Fruit fly (Drosophila melanogaster) whole organism, embryonic: ENCODE data around the gene CG7675.

Experiments used
- BtbVII ChIP-seq: fragments of 200-800 bp; sonication (Bioruptor generic); optimal IDR thresholded peaks from 3 replicates; lab custom pipeline; 2017; ENCODE audit warnings: missing biosample characterization, mild to moderate bottlenecking, missing genetic modification characterization
- CG10979 ChIP-seq: fragments of 200-800 bp; sonication (Bioruptor generic); optimal IDR thresholded peaks from 2 replicates; lab custom pipeline; 2018; ENCODE audit warnings: missing biosample characterization, mild to moderate bottlenecking, missing genetic modification characterization, moderate library complexity
- CG11456 ChIP-seq: fragments of 200-800 bp; sonication (Bioruptor generic); IDR thresholded peaks from 3 replicates; pipeline ENCODE4 v1.3.6; 2022; ENCODE audit warnings: missing biosample characterization, missing genetic modification characterization
- CG12391 ChIP-seq: fragments of 200-800 bp; sonication (Bioruptor generic); optimal IDR thresholded peaks from 3 replicates; lab custom pipeline; 2018; ENCODE audit warnings: missing biosample characterization, mild to moderate bottlenecking, missing genetic modification characterization, moderate library complexity
- CG12744 ChIP-seq: fragments of 200-800 bp; sonication (Bioruptor generic); optimal IDR thresholded peaks from 2 replicates; lab custom pipeline; 2016; ENCODE audit warnings: missing biosample characterization, missing genetic modification characterization
- CG13296 ChIP-seq: fragments of 200-800 bp; sonication (Bioruptor generic); optimal IDR thresholded peaks from 3 replicates; lab custom pipeline; 2018; ENCODE audit warnings: missing biosample characterization, mild to moderate bottlenecking, missing genetic modification characterization
- CG13624 ChIP-seq: fragments of 200-800 bp; sonication (Bioruptor generic); optimal IDR thresholded peaks from 2 replicates; lab custom pipeline; 2016; ENCODE audit warnings: missing biosample characterization, missing genetic modification characterization
- CG15011 ChIP-seq: fragments of 200-800 bp; sonication (Bioruptor generic); optimal IDR thresholded peaks from 3 replicates; lab custom pipeline; 2018; ENCODE audit warnings: missing biosample characterization, mild to moderate bottlenecking, missing genetic modification characterization
- CG17385 ChIP-seq: fragments of 200-800 bp; sonication (Bioruptor generic); optimal IDR thresholded peaks from 3 replicates; lab custom pipeline; 2018; ENCODE audit warnings: missing biosample characterization, mild to moderate bottlenecking, missing genetic modification characterization
- CG17829 ChIP-seq: fragments of 200-800 bp; optimal IDR thresholded peaks from 2 replicates; lab custom pipeline; 2019; ENCODE audit warnings: missing biosample characterization, mild to moderate bottlenecking, missing genetic modification characterization, moderate library complexity
- CG18262 ChIP-seq: fragments of 200-800 bp; optimal IDR thresholded peaks from 3 replicates; lab custom pipeline; 2019; ENCODE audit warnings: missing biosample characterization, mild to moderate bottlenecking, missing genetic modification characterization, moderate library complexity
- CG2199 ChIP-seq: fragments of 200-800 bp; sonication (Bioruptor generic); IDR thresholded peaks from 3 replicates; pipeline ENCODE4 v1.3.6; 2022; ENCODE audit warnings: missing biosample characterization, missing genetic modification characterization
- CG30403 ChIP-seq: fragments of 200-800 bp; sonication (Bioruptor generic); optimal IDR thresholded peaks from 3 replicates; lab custom pipeline; 2016; ENCODE audit warnings: missing biosample characterization, missing genetic modification characterization
- CG31224 ChIP-seq: fragments of 200-800 bp; sonication (Bioruptor generic); IDR thresholded peaks from 2 replicates; pipeline ENCODE4 v1.3.6; 2022; ENCODE audit warnings: missing biosample characterization, missing genetic modification characterization
- CG31388 ChIP-seq: fragments of 200-800 bp; sonication (Bioruptor generic); optimal IDR thresholded peaks from 2 replicates; lab custom pipeline; 2016; ENCODE audit warnings: missing biosample characterization, missing genetic modification characterization
- CG34422 ChIP-seq: fragments of 200-800 bp; sonication (Bioruptor generic); IDR thresholded peaks from 3 replicates; pipeline ENCODE4 v1.3.6; 2022; ENCODE audit warnings: missing biosample characterization, missing genetic modification characterization
- CG3838 ChIP-seq: fragments of 200-800 bp; sonication (Bioruptor generic); optimal IDR thresholded peaks from 3 replicates; lab custom pipeline; 2016; ENCODE audit warnings: missing biosample characterization, missing genetic modification characterization
- CG4424 ChIP-seq: fragments of 200-800 bp; sonication (Bioruptor generic); optimal IDR thresholded peaks from 3 replicates; lab custom pipeline; 2016; ENCODE audit warnings: missing biosample characterization, missing genetic modification characterization
- CG6272 ChIP-seq: fragments of 200-800 bp; sonication (Bioruptor generic); IDR thresholded peaks from 2 replicates; pipeline ENCODE4 v1.3.6; 2022; ENCODE audit warnings: missing biosample characterization, missing genetic modification characterization
- CG6765 ChIP-seq: fragments of 200-800 bp; sonication (Bioruptor generic); optimal IDR thresholded peaks from 3 replicates; lab custom pipeline; 2017; ENCODE audit warnings: missing biosample characterization, mild to moderate bottlenecking, missing genetic modification characterization
- CG7372 ChIP-seq: fragments of 200-800 bp; sonication (Bioruptor generic); IDR thresholded peaks from 2 replicates; pipeline ENCODE4 v1.3.6; 2022; ENCODE audit warnings: missing biosample characterization, missing genetic modification characterization
- CHES-1-like ChIP-seq: fragments of 200-800 bp; sonication (Bioruptor generic); optimal IDR thresholded peaks from 2 replicates; lab custom pipeline; 2016; ENCODE audit warnings: missing biosample characterization, missing genetic modification characterization
- Camta ChIP-seq: fragments of 200-800 bp; sonication (Bioruptor generic); optimal IDR thresholded peaks from 2 replicates; lab custom pipeline; 2016; ENCODE audit warnings: missing biosample characterization, missing genetic modification characterization
- Dbx ChIP-seq: fragments of 200-800 bp; sonication (Bioruptor generic); IDR thresholded peaks from 3 replicates; pipeline ENCODE4 v1.3.6; 2022; ENCODE audit warnings: missing biosample characterization, missing genetic modification characterization
- E2f1 ChIP-seq: fragments of 200-800 bp; sonication (Bioruptor generic); IDR thresholded peaks from 2 replicates; pipeline ENCODE4 v1.3.6; 2022; ENCODE audit warnings: missing biosample characterization, missing genetic modification characterization
- Gug ChIP-seq: fragments of 200-800 bp; sonication (Bioruptor generic); IDR thresholded peaks from 4 replicates; pipeline ENCODE4 v1.3.6; 2022; ENCODE audit warnings: missing biosample characterization, missing genetic modification characterization
- HHEX ChIP-seq: fragments of 200-800 bp; sonication (Bioruptor generic); optimal IDR thresholded peaks from 3 replicates; lab custom pipeline; 2017; ENCODE audit warnings: missing biosample characterization, mild to moderate bottlenecking, missing genetic modification characterization, missing genetic modification reagents
- Hey ChIP-seq: fragments of 200-800 bp; sonication (Bioruptor generic); optimal IDR thresholded peaks from 3 replicates; lab custom pipeline; 2018; ENCODE audit warnings: missing biosample characterization, mild to moderate bottlenecking, missing genetic modification characterization
- Hr39 ChIP-seq: fragments of >200 bp; optimal IDR thresholded peaks from 2 replicates; lab custom pipeline; 2017
- Hsf ChIP-seq: fragments of 200-800 bp; sonication (Bioruptor generic); optimal IDR thresholded peaks from 3 replicates; lab custom pipeline; 2016; ENCODE audit warnings: missing biosample characterization, missing genetic modification characterization
- Myb ChIP-seq: fragments of 200-800 bp; sonication (Bioruptor generic); optimal IDR thresholded peaks from 2 replicates; lab custom pipeline; 2016; ENCODE audit warnings: missing biosample characterization, missing genetic modification characterization
- Oaz ChIP-seq: fragments of 200-800 bp; sonication (Bioruptor generic); IDR thresholded peaks from 2 replicates; pipeline ENCODE4 v1.3.6; 2022; ENCODE audit warnings: missing biosample characterization, missing genetic modification characterization
- Ptx1 ChIP-seq: fragments of 200-800 bp; sonication (Bioruptor generic); IDR thresholded peaks from 2 replicates; pipeline ENCODE4 v1.3.6; 2022; ENCODE audit warnings: missing biosample characterization, missing genetic modification characterization
- Sin3A ChIP-seq: fragments of >200 bp; optimal IDR thresholded peaks from 2 replicates; lab custom pipeline; 2018
- amos ChIP-seq: fragments of 200-800 bp; sonication (Bioruptor generic); IDR thresholded peaks from 2 replicates; pipeline ENCODE4 v1.3.6; 2022; ENCODE audit warnings: missing biosample characterization, missing genetic modification characterization; ENCODE audit not compliant: partially characterized antibody
- ara ChIP-seq: fragments of 200-800 bp; sonication (Bioruptor generic); IDR thresholded peaks from 2 replicates; pipeline ENCODE4 v1.3.6; 2022; ENCODE audit warnings: missing biosample characterization, missing genetic modification characterization
- ato ChIP-seq: fragments of 200-800 bp; sonication (Bioruptor generic); IDR thresholded peaks from 2 replicates; pipeline ENCODE4 v1.3.6; 2022; ENCODE audit warnings: missing biosample characterization, missing genetic modification characterization; ENCODE audit not compliant: partially characterized antibody
- bbx ChIP-seq: fragments of 200-800 bp; sonication (Bioruptor generic); IDR thresholded peaks from 2 replicates; pipeline ENCODE4 v1.3.6; 2022; ENCODE audit warnings: missing biosample characterization, missing genetic modification characterization; ENCODE audit not compliant: partially characterized antibody
- bcd ChIP-seq: fragments of 200-800 bp; sonication (Bioruptor generic); optimal IDR thresholded peaks from 2 replicates; lab custom pipeline; 2017; ENCODE audit warnings: missing biosample characterization, mild to moderate bottlenecking, missing genetic modification characterization
- chm ChIP-seq: fragments of 200-800 bp; sonication (Bioruptor generic); IDR thresholded peaks from 2 replicates; pipeline ENCODE4 v1.3.6; 2022; ENCODE audit warnings: missing biosample characterization, missing genetic modification characterization
- crol ChIP-seq: fragments of 200-800 bp; sonication (Bioruptor generic); IDR thresholded peaks from 2 replicates; pipeline ENCODE4 v1.3.6; 2022; ENCODE audit warnings: missing biosample characterization, missing genetic modification characterization
- jing ChIP-seq: fragments of 200-800 bp; sonication (Bioruptor generic); optimal IDR thresholded peaks from 2 replicates; lab custom pipeline; 2018; ENCODE audit warnings: missing biosample characterization, mild to moderate bottlenecking, missing genetic modification characterization
- ken ChIP-seq: fragments of 200-800 bp; sonication (Bioruptor generic); IDR thresholded peaks from 3 replicates; pipeline ENCODE4 v1.3.6; 2022; ENCODE audit warnings: missing biosample characterization, missing genetic modification characterization
- nom ChIP-seq: fragments of 200-800 bp; sonication (Bioruptor generic); optimal IDR thresholded peaks from 2 replicates; lab custom pipeline; 2017; ENCODE audit warnings: missing biosample characterization, missing genetic modification characterization, mild to moderate bottlenecking, moderate library complexity, missing genetic modification reagents
- pho ChIP-seq: fragments of 200-800 bp; sonication (Bioruptor generic); optimal IDR thresholded peaks from 2 replicates; lab custom pipeline; 2016; ENCODE audit warnings: missing biosample characterization, missing genetic modification characterization
- pita ChIP-seq: fragments of 200-800 bp; sonication (Bioruptor generic); optimal IDR thresholded peaks from 2 replicates; lab custom pipeline; 2017; ENCODE audit warnings: missing biosample characterization, mild to moderate bottlenecking, missing genetic modification characterization
- pnt ChIP-seq: fragments of 200-800 bp; sonication (Bioruptor generic); optimal IDR thresholded peaks from 3 replicates; lab custom pipeline; 2016; ENCODE audit warnings: missing biosample characterization, missing genetic modification characterization
- slbo ChIP-seq: fragments of 200-800 bp; sonication (Bioruptor generic); IDR thresholded peaks from 2 replicates; pipeline ENCODE4 v1.3.6; 2022; ENCODE audit warnings: missing biosample characterization, missing genetic modification characterization
- sqz ChIP-seq: fragments of 200-800 bp; sonication (Bioruptor generic); optimal IDR thresholded peaks from 3 replicates; lab custom pipeline; 2018; ENCODE audit warnings: missing biosample characterization, mild to moderate bottlenecking, missing genetic modification characterization
- trem ChIP-seq: fragments of 200-800 bp; optimal IDR thresholded peaks from 3 replicates; lab custom pipeline; 2019; ENCODE audit warnings: missing biosample characterization, mild to moderate bottlenecking, missing genetic modification characterization, moderate library complexity
- wek ChIP-seq: fragments of 200-800 bp; sonication (Bioruptor generic); optimal IDR thresholded peaks from 3 replicates; lab custom pipeline; 2018; ENCODE audit warnings: missing biosample characterization, mild to moderate bottlenecking, missing genetic modification characterization, moderate library complexity
- yki ChIP-seq: fragments of >200 bp; optimal IDR thresholded peaks from 3 replicates; lab custom pipeline; 2018
- zfh2 ChIP-seq: fragments of 200-800 bp; sonication (Bioruptor generic); optimal IDR thresholded peaks from 2 replicates; lab custom pipeline; 2016; ENCODE audit warnings: missing biosample characterization, missing genetic modification characterization

CG7675 gene

DNA sequence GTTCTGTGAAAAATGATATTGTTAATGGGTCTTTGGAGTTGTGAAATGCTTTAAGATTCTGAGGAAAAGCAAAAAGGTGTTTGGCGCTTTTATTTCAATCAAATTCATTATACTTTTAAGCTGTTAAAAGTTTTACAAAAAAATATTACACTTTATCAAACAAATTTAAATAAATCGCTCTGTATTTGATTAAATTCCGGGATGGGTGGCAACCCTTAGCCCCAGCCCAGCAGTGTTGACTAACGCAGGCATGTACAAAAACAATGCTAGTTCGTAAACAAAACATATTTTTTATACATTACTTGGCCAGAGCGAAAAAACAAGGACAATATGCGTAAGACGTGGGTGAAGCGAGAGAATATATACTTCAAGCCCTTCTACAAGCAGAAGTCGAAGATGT lies 23.7 kb upstream of the CG7675 start, which contains the start of gene CG7685 (continued):
- TF ChIP-seq Sin3A (lab: Kevin White, UChicago) (no peak), trem (peak; percentile 63), Oaz (GFP tag; lab: Robert Waterston, UW) (no peak), CG12744 (peak; percentile 60), CG6272 (GFP tag; lab: Robert Waterston, UW) (no peak), CG10979 (peak; percentile 52), ken (GFP tag; lab: Robert Waterston, UW) (peak; percentile 48; the same call in 1 of the 3 replicates), CG13296 (peak; percentile 77), CG11456 (GFP tag; lab: Robert Waterston, UW) (peak; percentile 72; the same call in 2 of the 3 replicates), CG3838 (GFP tag; lab: Kevin White, UChicago) (peak; percentile 18), crol (no peak), amos (GFP tag; lab: Robert Waterston, UW) (no peak), CG13624 (GFP tag; lab: Kevin White, UChicago) (peak; percentile 59), Camta (GFP tag; lab: Kevin White, UChicago) (peak; percentile 48), CG31224 (GFP tag; lab: Robert Waterston, UW) (no peak), CG34422 (GFP tag; lab: Robert Waterston, UW) (peak; percentile 71), CG7372 (GFP tag; lab: Robert Waterston, UW) (no peak), sqz (GFP tag; lab: Kevin White, UChicago) (peak; percentile 73), ato (GFP tag; lab: Robert Waterston, UW) (no peak), pita (GFP tag; lab: Kevin White, UChicago) (no peak), CG18262 (tag; lab: Kevin White, UChicago) (peak; percentile 48), CG2199 (GFP tag; lab: Robert Waterston, UW) (0 out of 3 replicates have a peak, but pooled peaks have one; percentile 32), E2f1 (GFP tag; lab: Robert Waterston, UW) (0 out of 2 replicates have a peak, but pooled peaks have one; percentile 14), wek (GFP tag; lab: Kevin White, UChicago) (no peak), pnt (GFP tag; lab: Kevin White, UChicago) (peak; percentile 20), Dbx (peak; percentile 60; the same call in 1 of the 3 replicates), Hey (tag; lab: Kevin White, UChicago) (peak; percentile 5), jing (GFP tag; lab: Kevin White, UChicago) (no peak), CG30403 (GFP tag; lab: Kevin White, UChicago) (peak; percentile 69), CG4424 (peak; percentile 55), bcd (GFP tag; lab: Kevin White, UChicago) (peak; percentile 36), slbo (GFP tag; lab: Robert Waterston, UW) (peak; percentile 78), bbx (GFP tag; lab: Robert Waterston, UW) (no peak), chm (GFP tag; lab: Robert Waterston, UW) (peak; percentile 77; the same call in 1 of the 2 replicates), CG15011 (GFP tag; lab: Kevin White, UChicago) (no peak), Hr39 (no peak), pho (GFP tag; lab: Kevin White, UChicago) (peak; percentile 68), ara (GFP tag; lab: Robert Waterston, UW) (peak; percentile 51; the same call in 1 of the 2 replicates), CG6765 (GFP tag; lab: Kevin White, UChicago) (peak; percentile 20), CHES-1-like (GFP tag; lab: Kevin White, UChicago) (peak; percentile 81), Hsf (GFP tag; lab: Kevin White, UChicago) (peak; percentile 56), nom (GFP tag; lab: Kevin White, UChicago) (peak; percentile 69), yki (lab: Kevin White, UChicago) (no peak), BtbVII (peak; percentile 31), CG12391 (peak; percentile 77), CG31388 (GFP tag; lab: Kevin White, UChicago) (no peak), CG17385 (GFP tag; lab: Kevin White, UChicago) (peak; percentile 70), CG17829 (tag; lab: Kevin White, UChicago) (peak; percentile 59), HHEX (GFP tag; lab: Kevin White, UChicago) (peak; percentile 40), zfh2 (GFP tag; lab: Kevin White, UChicago) (peak; percentile 68), Myb (GFP tag; lab: Kevin White, UChicago) (peak; percentile 63), Gug (GFP tag; lab: Robert Waterston, UW) (0 out of 4 replicates have a peak, but pooled peaks have one; percentile 5), Ptx1 (GFP tag; lab: Robert Waterston, UW) (peak; percentile 44)
